Worm (Caenorhabditis elegans) whole organism, L4 larva: ENCODE measurements around the gene F19B2.5.

Source experiments
- aly-2 ChIP-seq: sonication (generic microtip); optimal IDR thresholded peaks from 2 replicates; lab custom pipeline; 2018; ENCODE audit warnings: missing biosample characterization, missing genetic modification characterization
- cey-2 ChIP-seq: sonication (generic microtip); optimal IDR thresholded peaks from 3 replicates; lab custom pipeline; 2017; ENCODE audit warnings: missing genetic modification characterization, mild to moderate bottlenecking, missing compliant biosample characterization, antibody characterized with exemption, borderline replicate concordance; ENCODE audit not compliant: insufficient read depth
- snpc-4 ChIP-seq: fragments of 150-350 bp; optimal IDR thresholded peaks from 2 replicates; lab custom pipeline; 2014; ENCODE audit warnings: missing biosample characterization, missing genetic modification characterization

DNA sequence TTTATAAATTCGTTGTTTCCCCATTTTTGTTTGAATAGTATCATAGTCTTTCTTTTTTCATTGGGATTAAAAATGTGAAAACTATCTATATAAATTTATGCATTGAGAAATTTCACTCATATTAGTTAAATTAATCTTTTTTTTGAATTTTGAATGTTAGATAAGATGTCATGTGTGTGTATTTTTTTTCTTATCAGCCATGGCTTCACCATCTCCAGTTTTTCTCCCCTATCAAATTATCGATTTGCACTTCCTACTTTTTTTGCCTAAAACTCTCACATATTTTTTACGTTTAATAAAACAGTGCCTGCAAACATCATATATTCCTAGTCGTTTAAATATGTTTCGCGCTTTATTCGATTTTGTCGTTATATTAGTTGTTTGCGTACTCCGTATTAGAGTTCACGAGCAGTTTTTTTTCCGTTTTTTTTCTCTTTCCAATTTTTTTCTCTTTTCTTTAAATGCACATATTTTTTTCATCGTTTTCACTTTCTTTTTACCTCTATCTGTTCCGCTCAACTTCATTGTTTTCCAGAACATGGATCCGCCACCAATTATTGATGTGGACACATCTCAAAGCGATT, 16.2 kb downstream of the F19B2.5 start, which contains the start of gene Y113G7A.13:
- no peak for TF ChIP-seq snpc-4 (tag; lab: Kevin White, UChicago)
- no peak for TF ChIP-seq aly-2 (tag; lab: Kevin White, UChicago)
- TF ChIP-seq cey-2 (tag; lab: Kevin White, UChicago) = no peak
